Fruit fly (Drosophila melanogaster) whole organism, embryonic: ENCODE data around the gene eIF2Bepsilon.

Experiments used
- Aef1 ChIP-seq: fragments of 200-800 bp; sonication (Bioruptor generic); IDR thresholded peaks from 3 replicates; pipeline ENCODE4 v1.3.6; 2022; ENCODE audit warnings: missing biosample characterization, missing genetic modification characterization
- CG10209 ChIP-seq: fragments of 200-800 bp; sonication (Bioruptor generic); optimal IDR thresholded peaks from 3 replicates; lab custom pipeline; 2017; ENCODE audit warnings: missing biosample characterization, mild to moderate bottlenecking, missing genetic modification characterization, missing genetic modification reagents
- CG10431 ChIP-seq: fragments of 200-800 bp; sonication (Bioruptor generic); optimal IDR thresholded peaks from 3 replicates; lab custom pipeline; 2018; ENCODE audit warnings: missing biosample characterization, mild to moderate bottlenecking, missing genetic modification characterization
- CG13123 ChIP-seq: fragments of 200-800 bp; sonication (Bioruptor generic); optimal IDR thresholded peaks from 2 replicates; lab custom pipeline; 2016; ENCODE audit warnings: missing biosample characterization, missing genetic modification characterization
- CG15011 ChIP-seq: fragments of 200-800 bp; sonication (Bioruptor generic); optimal IDR thresholded peaks from 3 replicates; lab custom pipeline; 2018; ENCODE audit warnings: missing biosample characterization, mild to moderate bottlenecking, missing genetic modification characterization
- CG15269 ChIP-seq: fragments of 200-800 bp; sonication (Bioruptor generic); optimal IDR thresholded peaks from 2 replicates; lab custom pipeline; 2018; ENCODE audit warnings: missing biosample characterization, mild to moderate bottlenecking, missing genetic modification characterization, moderate library complexity
- CG15514 ChIP-seq: fragments of 200-800 bp; sonication (Bioruptor generic); optimal IDR thresholded peaks from 3 replicates; lab custom pipeline; 2017; ENCODE audit warnings: missing biosample characterization, missing genetic modification characterization, mild to moderate bottlenecking, moderate library complexity, missing genetic modification reagents
- CG1832 ChIP-seq: fragments of 200-800 bp; sonication (Bioruptor generic); optimal IDR thresholded peaks from 2 replicates; lab custom pipeline; 2017; ENCODE audit warnings: missing biosample characterization, mild to moderate bottlenecking, missing genetic modification characterization, inconsistent platforms
- CG2116 ChIP-seq: fragments of 200-800 bp; sonication (Bioruptor generic); optimal IDR thresholded peaks from 3 replicates; lab custom pipeline; 2018; ENCODE audit warnings: missing biosample characterization, mild to moderate bottlenecking, missing genetic modification characterization
- CG3163 ChIP-seq: fragments of 200-800 bp; sonication (Bioruptor generic); optimal IDR thresholded peaks from 3 replicates; lab custom pipeline; 2016; ENCODE audit warnings: missing biosample characterization, missing genetic modification characterization
- CG34224 ChIP-seq: fragments of 200-800 bp; sonication (Bioruptor generic); IDR thresholded peaks from 3 replicates; pipeline ENCODE4 v1.3.6; 2022; ENCODE audit warnings: missing biosample characterization, missing genetic modification characterization; ENCODE audit not compliant: partially characterized antibody
- CG5245 ChIP-seq: fragments of 200-800 bp; sonication (Bioruptor generic); optimal IDR thresholded peaks from 3 replicates; lab custom pipeline; 2016; ENCODE audit warnings: missing biosample characterization, missing genetic modification characterization
- CG6765 ChIP-seq: fragments of 200-800 bp; sonication (Bioruptor generic); optimal IDR thresholded peaks from 3 replicates; lab custom pipeline; 2017; ENCODE audit warnings: missing biosample characterization, mild to moderate bottlenecking, missing genetic modification characterization
- CG7271 ChIP-seq: fragments of 200-800 bp; sonication (Bioruptor generic); optimal IDR thresholded peaks from 2 replicates; lab custom pipeline; 2018; ENCODE audit warnings: missing biosample characterization, mild to moderate bottlenecking, missing genetic modification characterization, moderate library complexity
- CG7786 ChIP-seq: fragments of 200-800 bp; sonication (Bioruptor generic); optimal IDR thresholded peaks from 2 replicates; lab custom pipeline; 2016; ENCODE audit warnings: missing biosample characterization, missing genetic modification characterization
- CG8944 ChIP-seq: fragments of 200-800 bp; sonication (Bioruptor generic); optimal IDR thresholded peaks from 3 replicates; lab custom pipeline; 2016; ENCODE audit warnings: missing biosample characterization, missing genetic modification characterization
- CG9727 ChIP-seq: fragments of 200-800 bp; sonication (Bioruptor generic); optimal IDR thresholded peaks from 3 replicates; lab custom pipeline; 2017; ENCODE audit warnings: missing biosample characterization, mild to moderate bottlenecking, missing genetic modification characterization
- CHES-1-like ChIP-seq: fragments of 200-800 bp; sonication (Bioruptor generic); optimal IDR thresholded peaks from 2 replicates; lab custom pipeline; 2016; ENCODE audit warnings: missing biosample characterization, missing genetic modification characterization
- D ChIP-seq, 2 experiments: fragments of 200-800 bp in 1 of 2; fragments of >200 bp in 1 of 2; sonication (Bioruptor generic) in 1 of 2; optimal IDR thresholded peaks; 2 replicates in 1 of 2; 3 replicates in 1 of 2; lab custom pipeline; 2017; ENCODE audit warnings: mild to moderate bottlenecking in 1 of 2, missing biosample characterization in 1 of 2, missing genetic modification characterization in 1 of 2, missing genetic modification reagents in 1 of 2
- E2f1 ChIP-seq: fragments of 200-800 bp; sonication (Bioruptor generic); IDR thresholded peaks from 2 replicates; pipeline ENCODE4 v1.3.6; 2022; ENCODE audit warnings: missing biosample characterization, missing genetic modification characterization
- Ets65A ChIP-seq: fragments of 200-800 bp; sonication (Bioruptor generic); peaks from one replicate; lab custom pipeline; 2016; ENCODE audit warnings: missing biosample characterization, missing genetic modification characterization
- HHEX ChIP-seq: fragments of 200-800 bp; sonication (Bioruptor generic); optimal IDR thresholded peaks from 3 replicates; lab custom pipeline; 2017; ENCODE audit warnings: missing biosample characterization, mild to moderate bottlenecking, missing genetic modification characterization, missing genetic modification reagents
- Kr ChIP-seq: fragments of 200-800 bp; sonication (Bioruptor generic); optimal IDR thresholded peaks from 2 replicates; lab custom pipeline; 2017; ENCODE audit warnings: missing biosample characterization, mild to moderate bottlenecking, missing genetic modification characterization
- Pdp1 ChIP-seq, 2 experiments: fragments of 200-800 bp; sonication (Bioruptor generic); optimal IDR thresholded peaks; 3 replicates each; lab custom pipeline; 2016; ENCODE audit warnings: missing biosample characterization in 2 of 2, missing genetic modification characterization in 2 of 2, mild to moderate bottlenecking in 1 of 2, moderate library complexity in 1 of 2
- Side ChIP-seq: fragments of 200-800 bp; sonication (Bioruptor generic); optimal IDR thresholded peaks from 2 replicates; lab custom pipeline; 2016; ENCODE audit warnings: missing biosample characterization, missing genetic modification characterization
- Tbp ChIP-seq: fragments of >200 bp; optimal IDR thresholded peaks from 2 replicates; lab custom pipeline; 2018; ENCODE audit warnings: missing biosample characterization, missing genetic modification characterization
- ap ChIP-seq: fragments of 200-800 bp; sonication (Bioruptor generic); IDR thresholded peaks from 2 replicates; pipeline ENCODE4 v1.3.6; 2022; ENCODE audit warnings: missing biosample characterization, missing genetic modification characterization
- ash1 ChIP-seq: fragments of 200-800 bp; sonication (Bioruptor generic); optimal IDR thresholded peaks from 2 replicates; lab custom pipeline; 2018; ENCODE audit warnings: missing biosample characterization, mild to moderate bottlenecking, missing genetic modification characterization
- cas ChIP-seq: fragments of 200-800 bp; sonication (Bioruptor generic); IDR thresholded peaks from 2 replicates; pipeline ENCODE4 v1.3.6; 2022; ENCODE audit warnings: missing biosample characterization, missing genetic modification characterization
- cato ChIP-seq: fragments of 200-800 bp; sonication (Bioruptor generic); optimal IDR thresholded peaks from 2 replicates; lab custom pipeline; 2016; ENCODE audit warnings: missing biosample characterization, missing genetic modification characterization, borderline replicate concordance
- cg ChIP-seq: fragments of 200-800 bp; sonication (Bioruptor generic); optimal IDR thresholded peaks from 3 replicates; lab custom pipeline; 2019; ENCODE audit warnings: missing biosample characterization, mild to moderate bottlenecking, missing genetic modification characterization, moderate library complexity
- chm ChIP-seq: fragments of 200-800 bp; sonication (Bioruptor generic); IDR thresholded peaks from 2 replicates; pipeline ENCODE4 v1.3.6; 2022; ENCODE audit warnings: missing biosample characterization, missing genetic modification characterization
- crc ChIP-seq: fragments of 200-800 bp; sonication (Bioruptor generic); optimal IDR thresholded peaks from 2 replicates; lab custom pipeline; 2016; ENCODE audit warnings: missing biosample characterization, missing genetic modification characterization
- croc ChIP-seq: fragments of 200-800 bp; sonication (Bioruptor generic); conservative IDR thresholded peaks from 3 replicates; pipeline ENCODE4 v1.3.6; 2022; ENCODE audit warnings: missing biosample characterization, missing genetic modification characterization
- dmrt99B ChIP-seq: fragments of 200-800 bp; sonication (Bioruptor generic); optimal IDR thresholded peaks from 2 replicates; lab custom pipeline; 2018; ENCODE audit warnings: missing biosample characterization, mild to moderate bottlenecking, missing genetic modification characterization, moderate library complexity
- en ChIP-seq: fragments of 200-800 bp; sonication (Bioruptor generic); optimal IDR thresholded peaks from 2 replicates; lab custom pipeline; 2016; ENCODE audit warnings: missing biosample characterization, missing genetic modification characterization
- eve ChIP-seq, 2 experiments: fragments of >200 bp; optimal IDR thresholded peaks; 2 replicates each; lab custom pipeline; 2017; ENCODE audit warnings: missing biosample characterization in 2 of 2, missing genetic modification characterization in 2 of 2
- fd102C ChIP-seq: fragments of 200-800 bp; sonication (Bioruptor generic); optimal IDR thresholded peaks from 2 replicates; lab custom pipeline; 2018; ENCODE audit warnings: missing biosample characterization, mild to moderate bottlenecking, missing genetic modification characterization, moderate library complexity
- fd3F ChIP-seq: fragments of 200-800 bp; sonication (Bioruptor generic); optimal IDR thresholded peaks from 2 replicates; lab custom pipeline; 2018; ENCODE audit warnings: missing biosample characterization, mild to moderate bottlenecking, missing genetic modification characterization, moderate library complexity
- fd96Cb ChIP-seq: fragments of 200-800 bp; sonication (Bioruptor generic); optimal IDR thresholded peaks from 2 replicates; lab custom pipeline; 2018; ENCODE audit warnings: missing biosample characterization, mild to moderate bottlenecking, missing genetic modification characterization, moderate library complexity
- gro ChIP-seq: fragments of 200-800 bp; sonication (Bioruptor generic); optimal IDR thresholded peaks from 2 replicates; lab custom pipeline; 2016; ENCODE audit warnings: missing biosample characterization, missing genetic modification characterization
- insv ChIP-seq, 2 experiments: fragments of 200-800 bp; sonication (Bioruptor generic); optimal IDR thresholded peaks; 3 replicates each; lab custom pipeline; 2016 to 2018; ENCODE audit warnings: missing biosample characterization in 2 of 2, missing genetic modification characterization in 2 of 2
- phol ChIP-seq: fragments of 200-800 bp; sonication (Bioruptor generic); optimal IDR thresholded peaks from 3 replicates; lab custom pipeline; 2018; ENCODE audit warnings: missing biosample characterization, mild to moderate bottlenecking, missing genetic modification characterization, moderate library complexity
- scrt ChIP-seq: fragments of 200-800 bp; sonication (Bioruptor generic); optimal IDR thresholded peaks from 2 replicates; lab custom pipeline; 2018; ENCODE audit warnings: missing biosample characterization, mild to moderate bottlenecking, missing genetic modification characterization, moderate library complexity
- sr ChIP-seq: fragments of 200-800 bp; sonication (Bioruptor generic); IDR thresholded peaks from 3 replicates; pipeline ENCODE4 v1.3.6; 2022; ENCODE audit warnings: missing biosample characterization, missing genetic modification characterization
- trem ChIP-seq: fragments of 200-800 bp; optimal IDR thresholded peaks from 3 replicates; lab custom pipeline; 2019; ENCODE audit warnings: missing biosample characterization, mild to moderate bottlenecking, missing genetic modification characterization, moderate library complexity
- unc-4 ChIP-seq: fragments of 200-800 bp; sonication (Bioruptor generic); IDR thresholded peaks from 2 replicates; pipeline ENCODE4 v1.3.6; 2022; ENCODE audit warnings: missing biosample characterization, missing genetic modification characterization; ENCODE audit not compliant: partially characterized antibody
- vnd ChIP-seq: fragments of 200-800 bp; sonication (Bioruptor generic); IDR thresholded peaks from 3 replicates; pipeline ENCODE4 v1.3.6; 2022; ENCODE audit warnings: missing biosample characterization, missing genetic modification characterization; ENCODE audit not compliant: partially characterized antibody
- yki ChIP-seq: fragments of >200 bp; optimal IDR thresholded peaks from 3 replicates; lab custom pipeline; 2018
- z ChIP-seq: fragments of 200-800 bp; sonication (Bioruptor generic); IDR thresholded peaks from 3 replicates; pipeline ENCODE4 v1.3.6; 2022; ENCODE audit warnings: missing biosample characterization, missing genetic modification characterization

eIF2Bepsilon gene

dm6 chrX:1952898-1953297 is 30.2 kb upstream of the eIF2Bepsilon start (continued):
- TF ChIP-seq CG5245 (peak; percentile 68), D (optimal IDR thresholded peaks at IDR 0.05; lab: Kevin White, UChicago) (no peak), D (GFP tag; optimal IDR thresholded peaks at IDR 0.05; lab: Kevin White, UChicago) (no peak), E2f1 (GFP tag; lab: Robert Waterston, UW) (peak; percentile 48), Ets65A (peak; percentile 97), Aef1 (peak; percentile 71), gro (GFP tag; lab: Kevin White, UChicago) (peak; percentile 6), CG7786 (peak; percentile 24), cg (GFP tag; lab: Kevin White, UChicago) (peak; percentile 82), en (GFP tag; lab: Kevin White, UChicago) (peak; percentile 6), phol (tag; lab: Kevin White, UChicago) (peak; percentile 75), insv (GFP tag; optimal IDR thresholded peaks at IDR 0.05; lab: Kevin White, UChicago) (peak in 1 of 2 experiments; percentile 56), CG3163 (GFP tag; lab: Kevin White, UChicago) (peak; percentile 77), fd102C (GFP tag; lab: Kevin White, UChicago) (no peak), fd96Cb (tag; lab: Kevin White, UChicago) (peak; percentile 37), croc (GFP tag; lab: Robert Waterston, UW) (peak; percentile 67; the same call in 2 of the 3 replicates), cas (GFP tag; lab: Robert Waterston, UW) (no peak), dmrt99B (tag; lab: Kevin White, UChicago) (no peak), scrt (GFP tag; lab: Kevin White, UChicago) (no peak), CG2116 (GFP tag; lab: Kevin White, UChicago) (peak; percentile 57), CG7271 (tag; lab: Kevin White, UChicago) (no peak), CG15269 (no peak), CG8944 (GFP tag; lab: Kevin White, UChicago) (peak; percentile 83), ap (GFP tag; lab: Robert Waterston, UW) (no peak), vnd (no peak), Kr (GFP tag; lab: Kevin White, UChicago) (no peak), CG15514 (GFP tag; lab: Kevin White, UChicago) (peak; percentile 61), cato (GFP tag; lab: Kevin White, UChicago) (peak; percentile 35), Tbp (GFP tag; lab: Kevin White, UChicago) (no peak), chm (GFP tag; lab: Robert Waterston, UW) (peak; percentile 66; the same call in 1 of the 2 replicates), crc (no peak), CG34224 (GFP tag; lab: Robert Waterston, UW) (0 out of 3 replicates have a peak, but pooled peaks have one; percentile 7), CG6765 (GFP tag; lab: Kevin White, UChicago) (no peak), Side (GFP tag; lab: Kevin White, UChicago) (peak; percentile 73), HHEX (GFP tag; lab: Kevin White, UChicago) (peak; percentile 29), CG10209 (peak; percentile 50), Pdp1 (GFP tag; optimal IDR thresholded peaks at IDR 0.05; lab: Kevin White, UChicago) (peak; percentile 73 to 74), fd3F (GFP tag; lab: Kevin White, UChicago) (no peak), unc-4 (GFP tag; lab: Robert Waterston, UW) (peak; percentile 28; the same call in 1 of the 2 replicates), eve (GFP tag; optimal IDR thresholded peaks at IDR 0.05; lab: Kevin White, UChicago) (no peak), z (GFP tag; lab: Robert Waterston, UW) (no peak), CG9727 (GFP tag; lab: Kevin White, UChicago) (peak; percentile 34), ash1 (GFP tag; lab: Kevin White, UChicago) (peak; percentile 43), CHES-1-like (GFP tag; lab: Kevin White, UChicago) (peak; percentile 50), trem (peak; percentile 59), sr (GFP tag; lab: Robert Waterston, UW) (peak; percentile 51; the same call in 2 of the 3 replicates), CG1832 (GFP tag; lab: Kevin White, UChicago) (no peak), yki (lab: Kevin White, UChicago) (peak; percentile 51), CG13123 (peak; percentile 6), CG15011 (GFP tag; lab: Kevin White, UChicago) (no peak), CG10431 (GFP tag; lab: Kevin White, UChicago) (no peak)
